Fruit fly (Drosophila melanogaster): ENCODE results near the gene CG43998.
A peak's percentile ranks its signal among the peaks of the same experiment; 100 is the strongest.

DNA sequence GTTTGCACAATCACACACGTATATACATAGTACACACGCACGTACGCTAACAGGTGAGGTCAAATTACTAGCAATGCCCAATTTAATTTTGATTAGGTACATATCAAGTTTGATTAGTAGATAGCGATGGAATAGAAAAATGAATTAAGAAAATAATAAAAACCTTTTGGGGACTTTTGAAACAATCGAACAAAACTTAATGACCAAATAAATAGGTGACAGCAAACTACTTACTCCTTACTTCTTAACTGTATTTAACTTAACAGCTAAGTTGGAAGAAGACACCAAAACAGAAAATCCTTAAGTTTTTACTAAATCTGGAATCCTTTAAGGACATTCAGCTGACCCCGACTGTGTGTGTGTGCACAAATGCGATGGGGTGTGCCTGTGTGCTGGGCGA is 26.8 kb downstream of the CG43998 start:
- TF ChIP-seq pad (GFP tag; optimal IDR thresholded peaks at IDR 0.05) = no peak
- TF ChIP-seq CG7045 (GFP tag; optimal IDR thresholded peaks at IDR 0.05) = peak; percentile 27
- peak; percentile 19 for TF ChIP-seq CG12768 (GFP tag; optimal IDR thresholded peaks at IDR 0.05)
- TF ChIP-seq CG14711 (tag; optimal IDR thresholded peaks at IDR 0.05) = no peak
